Worm (Caenorhabditis elegans) whole organism, L1 larva: Measurements from ENCODE around the gene syx-2.

Experiments used
- elt-2 ChIP-seq: sonication (generic microtip); optimal IDR thresholded peaks from 2 replicates; lab custom pipeline; 2016; ENCODE audit warnings: missing genetic modification characterization, mild to moderate bottlenecking, inconsistent platforms, missing compliant biosample characterization, missing genetic modification reagents
- fkh-10 ChIP-seq: sonication (generic microtip); optimal IDR thresholded peaks from 2 replicates; lab custom pipeline; 2017; ENCODE audit warnings: missing biosample characterization, missing genetic modification reagents, missing genetic modification characterization
- jun-1 ChIP-seq: fragments of 150-350 bp; optimal IDR thresholded peaks from 2 replicates; lab custom pipeline; 2014; ENCODE audit warnings: missing biosample characterization, missing genetic modification reagents, missing genetic modification characterization
- lin-13 ChIP-seq: fragments of 150-350 bp; optimal IDR thresholded peaks from 2 replicates; lab custom pipeline; 2014; ENCODE audit warnings: missing biosample characterization, missing genetic modification reagents, missing genetic modification characterization
- nhr-11 ChIP-seq: fragments of 150-350 bp; optimal IDR thresholded peaks from 2 replicates; lab custom pipeline; 2014; ENCODE audit warnings: missing biosample characterization, missing genetic modification characterization
- nhr-47 ChIP-seq: sonication (generic microtip); optimal IDR thresholded peaks from 2 replicates; lab custom pipeline; 2016; ENCODE audit warnings: mild to moderate bottlenecking, missing genetic modification characterization, moderate library complexity, missing compliant biosample characterization
- nhr-71 ChIP-seq: sonication (generic microtip); optimal IDR thresholded peaks from 2 replicates; lab custom pipeline; 2016; ENCODE audit warnings: mild to moderate bottlenecking, missing genetic modification characterization, moderate library complexity, missing compliant biosample characterization
- pqm-1 ChIP-seq: sonication (generic microtip); optimal IDR thresholded peaks from 3 replicates; lab custom pipeline; 2017; ENCODE audit warnings: missing biosample characterization, missing genetic modification characterization
- snpc-4 ChIP-seq: fragments of 150-350 bp; optimal IDR thresholded peaks from 2 replicates; lab custom pipeline; 2014; ENCODE audit warnings: missing biosample characterization, missing genetic modification characterization
- sup-37 ChIP-seq: fragments of 200-800 bp; sonication (Bioruptor generic); optimal IDR thresholded peaks from 2 replicates; lab custom pipeline; 2018; ENCODE audit warnings: mild to moderate bottlenecking, missing genetic modification characterization, missing compliant biosample characterization
- tbx-2 ChIP-seq: sonication (generic microtip); optimal IDR thresholded peaks from 2 replicates; lab custom pipeline; 2016; ENCODE audit warnings: missing genetic modification characterization, missing compliant biosample characterization
- unc-130 ChIP-seq: fragments of 150-350 bp; optimal IDR thresholded peaks from 2 replicates; lab custom pipeline; 2017; ENCODE audit warnings: missing biosample characterization, missing genetic modification characterization, inconsistent platforms
- unc-98 ChIP-seq: fragments of 200-800 bp; sonication (Bioruptor generic); IDR thresholded peaks from 2 replicates; pipeline ENCODE4 v1.3.6; 2022; ENCODE audit warnings: missing genetic modification characterization, missing compliant biosample characterization
- ztf-4 ChIP-seq: fragments of 150-350 bp; optimal IDR thresholded peaks from 2 replicates; lab custom pipeline; 2014; ENCODE audit warnings: missing biosample characterization, missing genetic modification characterization

- TF ChIP-seq ztf-4 (tag; lab: Kevin White, UChicago) (no peak), snpc-4 (tag; lab: Kevin White, UChicago) (no peak), fkh-10 (GFP tag; lab: Kevin White, UChicago) (no peak), sup-37 (GFP tag; lab: Kevin White, UChicago) (no peak), nhr-47 (tag; lab: Kevin White, UChicago) (no peak), jun-1 (no peak), lin-13 (GFP tag; lab: Kevin White, UChicago) (no peak), elt-2 (tag; lab: Kevin White, UChicago) (no peak), unc-98 (GFP tag; lab: Robert Waterston, UW) (no peak), nhr-71 (tag; lab: Kevin White, UChicago) (no peak), unc-130 (no peak), tbx-2 (tag; lab: Kevin White, UChicago) (no peak), pqm-1 (tag; lab: Kevin White, UChicago) (no peak), nhr-11 (tag; lab: Kevin White, UChicago) (no peak)
These were observed 3.3 kb downstream of the syx-2 start, which contains the start of gene F48F7.3 for ce11 chrX:13963203-13963602.
